Fruit fly (Drosophila melanogaster): ENCODE results near the gene CG42554.

Gene CG42554

dm6 chr3L:820332-820731 is 15.2 kb upstream of the CG42554 start:
- TF ChIP-seq CG8478 (optimal IDR thresholded peaks at IDR 0.05), result no peak
- no peak for TF ChIP-seq CTCF (optimal IDR thresholded peaks at IDR 0.05)

DNA sequence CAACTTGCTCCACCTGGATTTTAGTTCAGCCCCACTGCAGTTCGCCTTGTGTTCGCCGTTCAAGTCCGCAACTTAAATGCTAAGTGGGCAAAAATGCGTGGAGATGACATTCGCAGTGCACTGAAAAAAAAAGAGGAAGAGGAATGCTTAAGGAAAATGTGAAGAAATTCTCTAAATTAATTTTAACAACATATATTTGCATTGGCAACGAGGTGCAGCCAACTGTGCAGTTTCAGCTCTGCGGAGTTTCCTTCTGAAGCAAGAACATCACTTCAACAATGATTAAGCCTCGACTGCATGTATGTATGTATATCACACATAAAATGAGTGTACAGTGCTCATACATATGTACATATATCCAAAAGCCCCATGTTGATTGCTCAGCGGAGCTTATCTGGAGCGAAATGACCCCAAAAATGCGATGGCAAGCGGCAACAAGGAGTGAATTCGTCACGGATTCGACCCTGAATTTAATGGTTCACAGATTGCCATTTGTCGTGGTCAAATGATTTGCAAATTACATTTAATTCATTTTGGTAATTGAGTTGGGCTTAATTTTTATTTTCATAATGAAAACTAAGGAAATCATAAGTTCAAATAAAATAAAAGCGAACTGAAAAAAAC is 14.4 kb upstream of the CG42554 start:
- TF ChIP-seq CTCF (optimal IDR thresholded peaks at IDR 0.05) (no peak), CG8478 (optimal IDR thresholded peaks at IDR 0.05) (no peak)

- TF ChIP-seq CTCF (optimal IDR thresholded peaks at IDR 0.05) (no peak), CG8478 (optimal IDR thresholded peaks at IDR 0.05) (no peak)
These were observed 13.5 kb upstream of the CG42554 start for dm6 chr3L:821951-822350.

- TF ChIP-seq CG8478 (optimal IDR thresholded peaks at IDR 0.05), result no peak
- no peak for TF ChIP-seq CTCF (optimal IDR thresholded peaks at IDR 0.05)
These were observed 12.9 kb upstream of the CG42554 start for dm6 chr3L:822619-823018.

DNA sequence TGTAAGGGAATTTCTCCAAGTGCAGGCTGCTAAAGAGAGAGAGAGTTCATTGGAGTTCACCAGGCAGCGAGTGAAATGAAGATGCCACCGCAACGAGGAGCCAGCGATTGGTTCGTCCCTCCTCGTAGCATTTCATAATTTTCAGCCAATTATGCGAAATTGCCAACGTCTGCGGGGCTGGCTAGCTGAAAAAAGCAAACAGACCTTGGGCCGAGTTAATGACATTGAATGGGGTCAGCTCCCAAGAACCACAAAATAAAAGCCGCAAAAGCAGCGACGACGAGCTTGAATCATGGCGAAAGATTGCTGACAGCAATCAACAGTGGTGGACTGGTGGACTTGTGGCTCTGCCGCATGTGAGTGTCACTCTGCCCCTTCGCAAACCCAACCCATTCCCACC is 11.9 kb upstream of the CG42554 start:
- TF ChIP-seq CG8478 (optimal IDR thresholded peaks at IDR 0.05) (no peak), CTCF (optimal IDR thresholded peaks at IDR 0.05) (no peak)

- TF ChIP-seq CG8478 (optimal IDR thresholded peaks at IDR 0.05) (no peak), CTCF (optimal IDR thresholded peaks at IDR 0.05) (no peak)
These were observed 11.0 kb upstream of the CG42554 start for dm6 chr3L:824444-824843.

- no peak for TF ChIP-seq CG8478 (optimal IDR thresholded peaks at IDR 0.05)
- TF ChIP-seq CTCF (optimal IDR thresholded peaks at IDR 0.05), result no peak
These were observed 2.3 kb upstream of the CG42554 start, which contains the start of gene Sf3b3 for dm6 chr3L:832897-833857. TSS of gene Sf3b3 (minus strand) at chr3L:833385.

dm6 chr3L:833878-834277 is 1.6 kb upstream of the CG42554 start, which contains the start of gene CG42553:
TSS of gene CG42553 (plus strand) at chr3L:834093.
- no peak for TF ChIP-seq CG8478 (optimal IDR thresholded peaks at IDR 0.05)
- no peak for TF ChIP-seq CTCF (optimal IDR thresholded peaks at IDR 0.05)

DNA sequence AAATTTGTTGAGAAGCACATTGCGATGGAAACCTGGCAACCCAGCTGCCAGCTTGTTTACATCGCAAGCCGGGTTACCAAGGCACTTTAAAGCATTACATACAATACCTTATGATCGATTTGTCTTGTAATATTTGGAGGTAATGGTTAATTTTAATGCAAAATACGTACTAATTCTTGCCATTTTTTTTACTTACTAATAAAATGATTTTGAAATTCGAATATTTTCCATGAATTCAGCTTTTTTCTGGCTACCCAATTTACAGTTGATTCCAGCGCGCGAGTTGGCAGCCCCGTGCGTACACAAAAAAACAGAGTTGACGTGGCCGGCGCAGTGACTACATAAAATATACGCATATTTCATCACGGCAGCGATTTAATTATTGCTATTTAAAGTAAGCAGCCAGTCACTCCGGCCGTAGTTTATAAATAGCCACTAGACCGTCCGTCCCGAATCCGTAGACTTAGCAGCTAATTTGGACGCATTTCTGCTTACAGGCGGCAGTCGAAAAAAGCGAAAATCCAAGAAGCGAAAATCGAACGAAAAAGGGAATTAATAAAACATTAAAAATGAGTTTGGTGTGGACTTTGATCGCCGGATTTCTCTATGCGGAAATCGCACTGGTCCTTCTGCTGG is 2.2 kb downstream of the CG42554 start, which contains the start of the genes CG13901 and CG13887:
TSS of gene CG13901 (minus strand) at position 270 of the 636 bp plus-strand sequence.
TSS of gene CG13887 (plus strand) at position 310 of the 636 bp plus-strand sequence.
- TF ChIP-seq CTCF (optimal IDR thresholded peaks at IDR 0.05), result peak in 1 of 2 experiments; percentile 2
- TF ChIP-seq CG8478 (optimal IDR thresholded peaks at IDR 0.05), result no peak

- no peak for TF ChIP-seq CG8478 (optimal IDR thresholded peaks at IDR 0.05)
- TF ChIP-seq CTCF (optimal IDR thresholded peaks at IDR 0.05), result no peak
These were observed 5.8 kb downstream of the CG42554 start, which contains the start of the genes JMJD5 and Gr61a for dm6 chr3L:841260-841659. TSS of gene JMJD5 (minus strand) at chr3L:841360. TSS of gene Gr61a (plus strand) at chr3L:841451.

DNA sequence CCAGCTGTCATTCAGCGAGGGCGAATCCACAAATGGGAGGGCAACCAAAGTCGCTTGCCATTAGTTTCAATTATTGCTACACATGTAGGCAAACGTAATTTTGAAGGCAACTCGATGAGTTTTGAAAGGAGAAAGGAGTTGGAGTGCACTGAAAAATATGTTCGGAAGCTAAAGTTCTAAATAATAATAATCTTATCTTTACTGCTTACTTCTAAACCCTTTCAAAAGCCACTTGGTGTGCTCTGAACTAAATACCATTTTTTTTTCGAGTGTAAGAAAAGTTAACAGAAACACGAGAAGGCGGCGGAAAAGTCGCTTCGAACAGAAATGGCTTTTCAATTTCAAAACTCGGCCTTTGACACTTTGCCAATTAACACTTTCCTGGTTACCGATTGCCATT is 8.1 kb downstream of the CG42554 start, which contains the start of gene Cep290:
TSS of gene Cep290 (plus strand) at position 301 of the 400 bp plus-strand sequence.
- TF ChIP-seq CG8478 (optimal IDR thresholded peaks at IDR 0.05) (no peak), CTCF (optimal IDR thresholded peaks at IDR 0.05) (no peak)

dm6 chr3L:851061-851460 is 15.6 kb downstream of the CG42554 start, which contains the start of gene Dci:
TSS of gene Dci (plus strand) at chr3L:851346.
- TF ChIP-seq CG8478 (optimal IDR thresholded peaks at IDR 0.05) (no peak), CTCF (optimal IDR thresholded peaks at IDR 0.05) (no peak)

dm6 chr3L:852267-852666 is 16.8 kb downstream of the CG42554 start:
- TF ChIP-seq CG8478 (optimal IDR thresholded peaks at IDR 0.05) (no peak), CTCF (optimal IDR thresholded peaks at IDR 0.05) (no peak)

DNA sequence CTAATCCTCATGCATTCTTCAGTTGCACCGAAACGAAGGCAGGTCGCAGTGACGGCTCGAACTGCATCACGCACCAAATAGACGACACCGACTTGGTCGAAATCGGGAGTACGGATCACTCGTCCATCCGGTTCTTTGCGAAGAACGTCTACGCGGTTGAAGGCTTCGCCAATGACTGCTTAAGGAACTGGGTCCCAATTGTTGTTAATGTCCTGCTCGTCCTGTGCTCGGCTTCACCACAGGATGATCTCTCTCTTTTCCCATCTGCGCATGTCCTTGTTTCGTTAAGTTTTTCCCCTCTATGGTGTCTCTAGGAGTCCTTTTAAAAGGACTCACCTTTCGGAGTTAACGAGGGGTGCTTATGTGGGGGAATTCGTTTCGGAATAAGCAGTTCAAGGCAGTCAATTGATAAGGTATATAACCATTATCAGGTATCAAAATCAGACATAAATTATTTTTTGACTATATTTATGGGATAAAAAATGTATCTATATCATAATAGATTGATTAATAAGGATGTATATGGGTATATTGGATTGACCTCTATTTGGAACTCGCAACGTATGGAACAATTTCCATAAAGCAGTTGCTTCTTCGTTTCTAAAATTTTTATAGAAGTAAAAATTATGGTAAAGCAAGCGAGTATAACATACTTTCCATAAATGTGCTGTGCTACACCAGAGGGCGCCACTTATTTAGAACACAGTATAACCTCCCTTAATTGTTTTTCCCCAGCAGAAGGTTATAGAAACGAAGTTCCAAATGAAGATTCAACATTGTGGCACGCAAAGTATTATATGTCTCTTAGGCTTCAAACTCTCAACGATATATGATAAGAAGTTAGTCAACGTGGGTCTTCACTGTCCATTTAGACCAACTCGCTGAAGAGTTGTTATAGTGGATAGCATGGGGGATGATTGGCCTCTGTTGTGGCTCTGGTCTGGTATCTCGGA is 21.9 kb downstream of the CG42554 start, which contains the start of gene dpr20:
TSS of gene dpr20 (minus strand) at position 186 of the 953 bp plus-strand sequence.
- TF ChIP-seq CG8478 (optimal IDR thresholded peaks at IDR 0.05) (no peak), CTCF (optimal IDR thresholded peaks at IDR 0.05) (peak; percentile 85 to 87)

Data from S2 (cell line).